Fruit fly (Drosophila melanogaster) whole organism, embryonic: ENCODE data around the gene pkaap.
A peak's percentile ranks its signal among the peaks of the same experiment; 100 is the strongest.

ENCODE experiments used
- CG11695 ChIP-seq: fragments of 200-800 bp; sonication (Bioruptor generic); IDR thresholded peaks from 3 replicates; pipeline ENCODE4 v1.3.6; 2022; ENCODE audit warnings: missing biosample characterization, missing genetic modification characterization
- CG12391 ChIP-seq: fragments of 200-800 bp; sonication (Bioruptor generic); optimal IDR thresholded peaks from 3 replicates; lab custom pipeline; 2018; ENCODE audit warnings: missing biosample characterization, mild to moderate bottlenecking, missing genetic modification characterization, moderate library complexity
- CG13424 ChIP-seq: fragments of 200-800 bp; sonication (Bioruptor generic); optimal IDR thresholded peaks from 2 replicates; lab custom pipeline; 2019; ENCODE audit warnings: missing biosample characterization, mild to moderate bottlenecking, missing genetic modification characterization, moderate library complexity
- CG13624 ChIP-seq: fragments of 200-800 bp; sonication (Bioruptor generic); optimal IDR thresholded peaks from 2 replicates; lab custom pipeline; 2016; ENCODE audit warnings: missing biosample characterization, missing genetic modification characterization
- CG14710 ChIP-seq: fragments of 200-800 bp; sonication (Bioruptor generic); optimal IDR thresholded peaks from 3 replicates; lab custom pipeline; 2019; ENCODE audit warnings: missing biosample characterization, mild to moderate bottlenecking, missing genetic modification characterization, moderate library complexity
- CG16863 ChIP-seq: fragments of 200-800 bp; sonication (Bioruptor generic); optimal IDR thresholded peaks from 3 replicates; lab custom pipeline; 2016; ENCODE audit warnings: missing biosample characterization, missing genetic modification characterization
- CG17385 ChIP-seq: fragments of 200-800 bp; sonication (Bioruptor generic); optimal IDR thresholded peaks from 3 replicates; lab custom pipeline; 2018; ENCODE audit warnings: missing biosample characterization, mild to moderate bottlenecking, missing genetic modification characterization
- CG2678 ChIP-seq: fragments of 200-800 bp; sonication (Bioruptor generic); optimal IDR thresholded peaks from 3 replicates; lab custom pipeline; 2019; ENCODE audit warnings: missing biosample characterization, mild to moderate bottlenecking, missing genetic modification characterization, moderate library complexity
- CG34376 ChIP-seq: fragments of 200-800 bp; sonication (Bioruptor generic); optimal IDR thresholded peaks from 2 replicates; lab custom pipeline; 2018; ENCODE audit warnings: missing biosample characterization, mild to moderate bottlenecking, missing genetic modification characterization
- CG4328 ChIP-seq: fragments of 200-800 bp; sonication (Bioruptor generic); optimal IDR thresholded peaks from 3 replicates; lab custom pipeline; 2017; ENCODE audit warnings: missing biosample characterization, missing genetic modification reagents, missing genetic modification characterization
- CG6683 ChIP-seq: fragments of 200-800 bp; sonication (Bioruptor generic); optimal IDR thresholded peaks from 2 replicates; lab custom pipeline; 2017; ENCODE audit warnings: missing biosample characterization, mild to moderate bottlenecking, missing genetic modification characterization, missing genetic modification reagents
- CG6765 ChIP-seq: fragments of 200-800 bp; sonication (Bioruptor generic); optimal IDR thresholded peaks from 3 replicates; lab custom pipeline; 2017; ENCODE audit warnings: missing biosample characterization, mild to moderate bottlenecking, missing genetic modification characterization
- CG6813 ChIP-seq: fragments of 200-800 bp; sonication (Bioruptor generic); optimal IDR thresholded peaks from 2 replicates; lab custom pipeline; 2017; ENCODE audit warnings: missing biosample characterization, missing genetic modification characterization, mild to moderate bottlenecking, moderate library complexity, missing genetic modification reagents
- CG7556 ChIP-seq: fragments of 200-800 bp; sonication (Bioruptor generic); optimal IDR thresholded peaks from 2 replicates; lab custom pipeline; 2017; ENCODE audit warnings: missing biosample characterization, mild to moderate bottlenecking, missing genetic modification characterization
- CG7987 ChIP-seq: fragments of 200-800 bp; sonication (Bioruptor generic); optimal IDR thresholded peaks from 2 replicates; lab custom pipeline; 2018; ENCODE audit warnings: missing biosample characterization, mild to moderate bottlenecking, missing genetic modification characterization, moderate library complexity
- CG8089 ChIP-seq: fragments of 200-800 bp; sonication (Bioruptor generic); optimal IDR thresholded peaks from 3 replicates; lab custom pipeline; 2016; ENCODE audit warnings: missing biosample characterization, missing genetic modification characterization
- CG8388 ChIP-seq: fragments of 200-800 bp; sonication (Bioruptor generic); optimal IDR thresholded peaks from 2 replicates; lab custom pipeline; 2019; ENCODE audit warnings: missing biosample characterization, mild to moderate bottlenecking, missing genetic modification characterization, moderate library complexity
- D19A ChIP-seq: fragments of 200-800 bp; optimal IDR thresholded peaks from 3 replicates; lab custom pipeline; 2019; ENCODE audit warnings: missing biosample characterization, mild to moderate bottlenecking, missing genetic modification characterization, moderate library complexity
- Ets97D ChIP-seq: fragments of 200-800 bp; sonication (Bioruptor generic); optimal IDR thresholded peaks from 3 replicates; lab custom pipeline; 2016; ENCODE audit warnings: missing biosample characterization, missing genetic modification characterization
- GATAe ChIP-seq: fragments of 200-800 bp; sonication (Bioruptor generic); conservative IDR thresholded peaks from 2 replicates; pipeline ENCODE4 v1.3.6; 2022; ENCODE audit warnings: missing biosample characterization, missing genetic modification characterization
- H2.0 ChIP-seq: fragments of 200-800 bp; sonication (Bioruptor generic); IDR thresholded peaks from 2 replicates; pipeline ENCODE4 v1.3.6; 2022; ENCODE audit warnings: missing biosample characterization, missing genetic modification characterization
- HHEX ChIP-seq: fragments of 200-800 bp; sonication (Bioruptor generic); optimal IDR thresholded peaks from 3 replicates; lab custom pipeline; 2017; ENCODE audit warnings: missing biosample characterization, mild to moderate bottlenecking, missing genetic modification characterization, missing genetic modification reagents
- Hr3 ChIP-seq: fragments of 200-800 bp; sonication (Bioruptor generic); optimal IDR thresholded peaks from 3 replicates; lab custom pipeline; 2016; ENCODE audit warnings: missing biosample characterization, missing genetic modification characterization
- Hr78 ChIP-seq, 2 experiments: fragments of 200-800 bp in 1 of 2; fragments of >200 bp in 1 of 2; sonication (Bioruptor generic) in 1 of 2; optimal IDR thresholded peaks; 2 replicates each; lab custom pipeline; 2017 to 2019; ENCODE audit warnings: missing biosample characterization in 2 of 2, missing genetic modification characterization in 2 of 2, mild to moderate bottlenecking in 1 of 2, moderate library complexity in 1 of 2
- Mad ChIP-seq: fragments of 200-800 bp; sonication (Bioruptor generic); optimal IDR thresholded peaks from 2 replicates; lab custom pipeline; 2016; ENCODE audit warnings: missing biosample characterization, missing genetic modification characterization
- NC2β ChIP-seq: fragments of 200-800 bp; sonication (Bioruptor generic); optimal IDR thresholded peaks from 2 replicates; lab custom pipeline; 2016; ENCODE audit warnings: missing biosample characterization, missing genetic modification characterization
- Nf-YC ChIP-seq: fragments of 200-800 bp; optimal IDR thresholded peaks from 3 replicates; lab custom pipeline; 2019; ENCODE audit warnings: missing biosample characterization, mild to moderate bottlenecking, missing genetic modification characterization, moderate library complexity
- Opbp ChIP-seq: fragments of 200-800 bp; sonication (Bioruptor generic); IDR thresholded peaks from 3 replicates; pipeline ENCODE4 v1.3.6; 2022; ENCODE audit warnings: missing biosample characterization, missing genetic modification characterization; ENCODE audit not compliant: partially characterized antibody
- Optix ChIP-seq: fragments of 200-800 bp; sonication (Bioruptor generic); IDR thresholded peaks from 3 replicates; pipeline ENCODE4 v1.3.6; 2022; ENCODE audit warnings: missing biosample characterization, missing genetic modification characterization
- TFAM ChIP-seq: fragments of 200-800 bp; sonication (Bioruptor generic); optimal IDR thresholded peaks from 2 replicates; lab custom pipeline; 2017; ENCODE audit warnings: missing biosample characterization, missing genetic modification characterization, inconsistent platforms
- Trl ChIP-seq, 3 experiments: fragments of >200 bp in 2 of 3; fragments of 200-800 bp in 1 of 3; sonication (Bioruptor generic) in 1 of 3; optimal IDR thresholded peaks; 2 replicates in 1 of 3; 3 replicates in 2 of 3; lab custom pipeline; 2016 to 2017; ENCODE audit warnings: missing biosample characterization in 1 of 3, missing genetic modification characterization in 1 of 3
- ara ChIP-seq: fragments of 200-800 bp; sonication (Bioruptor generic); IDR thresholded peaks from 2 replicates; pipeline ENCODE4 v1.3.6; 2022; ENCODE audit warnings: missing biosample characterization, missing genetic modification characterization
- ash1 ChIP-seq: fragments of 200-800 bp; sonication (Bioruptor generic); optimal IDR thresholded peaks from 2 replicates; lab custom pipeline; 2018; ENCODE audit warnings: missing biosample characterization, mild to moderate bottlenecking, missing genetic modification characterization
- bcd ChIP-seq: fragments of 200-800 bp; sonication (Bioruptor generic); optimal IDR thresholded peaks from 2 replicates; lab custom pipeline; 2017; ENCODE audit warnings: missing biosample characterization, mild to moderate bottlenecking, missing genetic modification characterization
- croc ChIP-seq: fragments of 200-800 bp; sonication (Bioruptor generic); conservative IDR thresholded peaks from 3 replicates; pipeline ENCODE4 v1.3.6; 2022; ENCODE audit warnings: missing biosample characterization, missing genetic modification characterization
- dimm ChIP-seq: fragments of 200-800 bp; sonication (Bioruptor generic); IDR thresholded peaks from 2 replicates; pipeline ENCODE4 v1.3.6; 2022; ENCODE audit warnings: missing biosample characterization, missing genetic modification characterization
- dpn ChIP-seq, 2 experiments: fragments of 200-800 bp; sonication (Bioruptor generic); optimal IDR thresholded peaks; 3 replicates each; lab custom pipeline; 2016; ENCODE audit warnings: missing biosample characterization in 2 of 2, missing genetic modification characterization in 2 of 2
- exex ChIP-seq: fragments of 200-800 bp; sonication (Bioruptor generic); optimal IDR thresholded peaks from 4 replicates; lab custom pipeline; 2018; ENCODE audit warnings: missing biosample characterization, mild to moderate bottlenecking, missing genetic modification characterization, moderate library complexity
- gcm ChIP-seq: fragments of 200-800 bp; sonication (Bioruptor generic); optimal IDR thresholded peaks from 2 replicates; lab custom pipeline; 2019; ENCODE audit warnings: missing biosample characterization, mild to moderate bottlenecking, missing genetic modification characterization, moderate library complexity
- grau ChIP-seq: fragments of 200-800 bp; optimal IDR thresholded peaks from 3 replicates; lab custom pipeline; 2019; ENCODE audit warnings: missing biosample characterization, mild to moderate bottlenecking, missing genetic modification characterization, moderate library complexity
- gsb-n ChIP-seq: fragments of 200-800 bp; sonication (Bioruptor generic); optimal IDR thresholded peaks from 3 replicates; lab custom pipeline; 2018; ENCODE audit warnings: missing biosample characterization, mild to moderate bottlenecking, missing genetic modification characterization
- nom ChIP-seq: fragments of 200-800 bp; sonication (Bioruptor generic); optimal IDR thresholded peaks from 2 replicates; lab custom pipeline; 2017; ENCODE audit warnings: missing biosample characterization, missing genetic modification characterization, mild to moderate bottlenecking, moderate library complexity, missing genetic modification reagents
- pros ChIP-seq: fragments of 200-800 bp; sonication (Bioruptor generic); optimal IDR thresholded peaks from 3 replicates; lab custom pipeline; 2019; ENCODE audit warnings: missing biosample characterization, mild to moderate bottlenecking, missing genetic modification characterization, moderate library complexity
- psq ChIP-seq: fragments of 200-800 bp; sonication (Bioruptor generic); optimal IDR thresholded peaks from 2 replicates; lab custom pipeline; 2017; ENCODE audit warnings: missing biosample characterization, missing genetic modification characterization
- tap ChIP-seq: fragments of 200-800 bp; optimal IDR thresholded peaks from 3 replicates; lab custom pipeline; 2019; ENCODE audit warnings: missing biosample characterization, mild to moderate bottlenecking, missing genetic modification characterization, moderate library complexity
- tgo ChIP-seq: fragments of 200-800 bp; sonication (Bioruptor generic); IDR thresholded peaks from 3 replicates; pipeline ENCODE4 v1.3.6; 2022; ENCODE audit warnings: missing biosample characterization, missing genetic modification characterization
- tio ChIP-seq: fragments of 200-800 bp; sonication (Bioruptor generic); optimal IDR thresholded peaks from 2 replicates; lab custom pipeline; 2017; ENCODE audit warnings: missing biosample characterization, missing genetic modification characterization, inconsistent platforms

Gene pkaap

DNA sequence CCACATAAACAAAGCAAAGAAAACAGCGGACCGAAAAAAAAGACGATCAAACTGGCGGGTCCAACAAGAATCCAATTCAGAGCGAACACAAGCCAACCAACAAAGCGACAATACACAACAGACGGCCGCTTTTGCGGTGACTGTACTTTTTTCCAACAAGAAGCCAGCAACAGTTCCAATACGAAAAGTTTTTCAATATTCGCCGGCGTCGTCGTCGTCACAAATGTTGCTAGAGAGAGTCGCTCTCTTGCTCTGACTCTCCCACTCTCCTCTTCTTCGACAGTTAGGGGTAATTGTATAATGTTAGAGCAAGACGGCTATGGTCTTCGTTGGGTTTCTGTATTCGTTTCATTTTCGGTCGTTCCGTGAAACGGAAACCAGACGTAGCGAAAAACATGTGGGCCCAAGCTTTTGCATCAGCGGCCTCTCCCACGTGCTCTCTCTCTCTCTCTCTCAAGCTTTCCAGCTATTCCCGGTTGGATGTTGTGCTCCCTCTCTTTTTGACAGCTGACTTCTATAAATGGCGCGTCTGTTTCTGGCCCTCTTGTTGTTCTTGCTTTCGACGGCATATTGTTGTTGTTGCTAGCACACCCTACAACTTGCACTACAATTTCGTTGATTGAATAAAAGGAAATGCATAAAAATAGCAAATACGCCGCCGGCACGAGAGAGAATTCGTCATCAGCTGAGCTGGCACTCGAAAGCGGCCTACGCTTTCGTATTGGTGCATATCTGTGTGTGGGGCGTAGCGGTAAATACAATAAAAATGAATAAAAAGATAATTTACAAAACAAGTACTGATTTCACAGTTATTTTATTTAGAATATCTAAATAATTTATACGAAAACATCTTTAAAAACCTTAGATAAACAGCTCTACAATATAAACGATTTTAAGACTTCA, 18.6 kb upstream of the pkaap start (continued):
- TF ChIP-seq exex (tag; lab: Kevin White, UChicago) (peak; percentile 67), dpn (GFP tag; optimal IDR thresholded peaks at IDR 0.05; lab: Kevin White, UChicago) (no peak), CG17385 (GFP tag; lab: Kevin White, UChicago) (peak; percentile 87), psq (GFP tag; lab: Kevin White, UChicago) (peak; percentile 16), tgo (GFP tag; lab: Robert Waterston, UW) (no peak), CG16863 (peak; percentile 28), D19A (tag; lab: Kevin White, UChicago) (peak; percentile 15), gsb-n (tag; lab: Kevin White, UChicago) (peak; percentile 27), Nf-YC (peak; percentile 73), CG7556 (GFP tag; lab: Kevin White, UChicago) (peak; percentile 24), Hr78 (GFP tag; optimal IDR thresholded peaks at IDR 0.05; lab: Kevin White, UChicago) (peak in 1 of 2 experiments; percentile 13), GATAe (GFP tag; lab: Robert Waterston, UW) (no peak), H2.0 (GFP tag; lab: Robert Waterston, UW) (no peak), Optix (GFP tag; lab: Robert Waterston, UW) (no peak), CG13624 (GFP tag; lab: Kevin White, UChicago) (peak; percentile 80), CG2678 (tag; lab: Kevin White, UChicago) (peak; percentile 66), CG4328 (GFP tag; lab: Kevin White, UChicago) (peak; percentile 93), tio (GFP tag; lab: Kevin White, UChicago) (no peak), croc (no peak), CG8089 (GFP tag; lab: Kevin White, UChicago) (peak; percentile 29), HHEX (GFP tag; lab: Kevin White, UChicago) (peak; percentile 93), Hr3 (GFP tag; lab: Kevin White, UChicago) (no peak), dimm (GFP tag; lab: Robert Waterston, UW) (no peak), CG6813 (GFP tag; lab: Kevin White, UChicago) (peak; percentile 96), Ets97D (GFP tag; lab: Kevin White, UChicago) (peak; percentile 98), CG12391 (tag; lab: Kevin White, UChicago) (peak; percentile 73), CG6683 (peak; percentile 87), nom (GFP tag; lab: Kevin White, UChicago) (peak; percentile 88), pros (peak; percentile 98), ara (GFP tag; lab: Robert Waterston, UW) (no peak), gcm (GFP tag; lab: Kevin White, UChicago) (peak; percentile 92), TFAM (GFP tag; lab: Kevin White, UChicago) (peak; percentile 38), tap (tag; lab: Kevin White, UChicago) (peak; percentile 82), CG6765 (GFP tag; lab: Kevin White, UChicago) (peak; percentile 97), Trl (optimal IDR thresholded peaks at IDR 0.05; lab: Kevin White, UChicago) (peak; percentile 94 to 100), Trl (GFP tag; optimal IDR thresholded peaks at IDR 0.05; lab: Kevin White, UChicago) (peak; percentile 82), grau (peak; percentile 67), CG13424 (tag; lab: Kevin White, UChicago) (peak; percentile 24), Opbp (GFP tag; lab: Robert Waterston, UW) (no peak), CG11695 (no peak), ash1 (peak; percentile 94), NC2β (peak; percentile 63), CG7987 (GFP tag; lab: Kevin White, UChicago) (peak; percentile 95), CG34376 (GFP tag; lab: Kevin White, UChicago) (peak; percentile 99), bcd (peak; percentile 56), CG14710 (peak; percentile 25), CG8388 (peak; percentile 66), Mad (GFP tag; lab: Kevin White, UChicago) (peak; percentile 19)
